Worm (Caenorhabditis elegans): ENCODE measurements around the gene fdgt-2.
A peak's percentile ranks its signal among the peaks of the same experiment; 100 is the strongest.
"Not testable (repeated sequence)": the region's sequence is repeated elsewhere in the genome, so short reads cannot be mapped to it uniquely, and the experiment has no call there.

The fdgt-2 gene

ce11 chrII:8409538-8409937 lies 7.9 kb upstream of the fdgt-2 start:
- TF ChIP-seq ztf-23 (GFP tag; IDR thresholded peaks at IDR 0.05) (no peak), ztf-29 (GFP tag; IDR thresholded peaks at IDR 0.05) (no peak), T22C8.4 (GFP tag; IDR thresholded peaks at IDR 0.05) (no peak), flt-1 (GFP tag; IDR thresholded peaks at IDR 0.05) (no peak), tab-1 (GFP tag; IDR thresholded peaks at IDR 0.05) (no peak), cog-1 (tag; optimal IDR thresholded peaks at IDR 0.05) (no peak), klf-2 (GFP tag; conservative IDR thresholded peaks at IDR 0.05) (no peak), ref-1 (GFP tag; conservative IDR thresholded peaks at IDR 0.05) (no peak), med-1 (GFP tag; optimal IDR thresholded peaks at IDR 0.05; ENCODE audit: insufficient read depth) (no peak)

- TF ChIP-seq flt-1 (GFP tag; IDR thresholded peaks at IDR 0.05) (no peak), T22C8.4 (GFP tag; IDR thresholded peaks at IDR 0.05) (no peak), med-1 (GFP tag; optimal IDR thresholded peaks at IDR 0.05; ENCODE audit: insufficient read depth) (no peak), tab-1 (GFP tag; IDR thresholded peaks at IDR 0.05) (no peak), ztf-29 (GFP tag; IDR thresholded peaks at IDR 0.05) (no peak), ztf-23 (GFP tag; IDR thresholded peaks at IDR 0.05) (no peak), klf-2 (GFP tag; conservative IDR thresholded peaks at IDR 0.05) (no peak), cog-1 (tag; optimal IDR thresholded peaks at IDR 0.05) (no peak), ref-1 (GFP tag; conservative IDR thresholded peaks at IDR 0.05) (no peak)
These were observed 6.4 kb upstream of the fdgt-2 start for ce11 chrII:8411002-8411401.

- no peak for TF ChIP-seq flt-1 (GFP tag; IDR thresholded peaks at IDR 0.05)
- TF ChIP-seq tab-1 (GFP tag; IDR thresholded peaks at IDR 0.05), result no peak
- no peak for TF ChIP-seq klf-2 (GFP tag; conservative IDR thresholded peaks at IDR 0.05)
- TF ChIP-seq ztf-23 (GFP tag; IDR thresholded peaks at IDR 0.05), result no peak
- no peak for TF ChIP-seq ref-1 (GFP tag; conservative IDR thresholded peaks at IDR 0.05)
- no peak for TF ChIP-seq med-1 (GFP tag; optimal IDR thresholded peaks at IDR 0.05; ENCODE audit: insufficient read depth)
- TF ChIP-seq T22C8.4 (GFP tag; IDR thresholded peaks at IDR 0.05), result no peak
- TF ChIP-seq cog-1 (tag; optimal IDR thresholded peaks at IDR 0.05), result no peak
- no peak for TF ChIP-seq ztf-29 (GFP tag; IDR thresholded peaks at IDR 0.05)
These were observed 5.2 kb upstream of the fdgt-2 start, which contains the start of gene efl-3 for ce11 chrII:8412061-8412721. Gene efl-3, plus strand, starts transcription at chrII:8412671.

DNA sequence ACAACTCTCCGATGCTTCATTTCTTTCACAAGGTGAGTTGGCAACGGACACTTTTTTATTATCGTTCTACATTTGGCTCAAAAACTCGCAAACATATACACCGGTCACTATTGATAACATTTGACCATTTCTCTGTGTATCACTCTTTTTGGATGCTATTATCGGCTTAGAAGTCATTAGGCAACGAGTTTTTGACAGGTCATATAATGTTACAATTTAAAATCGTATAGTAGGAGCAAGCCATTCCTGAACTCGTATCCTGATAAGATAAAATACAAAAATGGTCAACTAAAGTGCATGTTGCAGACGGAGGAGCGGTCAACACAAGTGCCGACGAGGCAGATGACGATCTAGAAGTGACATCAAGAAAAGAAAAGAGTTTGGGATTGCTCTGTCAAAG lies 4.5 kb upstream of the fdgt-2 start:
- TF ChIP-seq T22C8.4 (GFP tag; IDR thresholded peaks at IDR 0.05) (no peak), cog-1 (tag; optimal IDR thresholded peaks at IDR 0.05) (no peak), klf-2 (GFP tag; conservative IDR thresholded peaks at IDR 0.05) (no peak), ref-1 (GFP tag; conservative IDR thresholded peaks at IDR 0.05) (no peak), flt-1 (GFP tag; IDR thresholded peaks at IDR 0.05) (no peak), tab-1 (GFP tag; IDR thresholded peaks at IDR 0.05) (no peak), med-1 (GFP tag; optimal IDR thresholded peaks at IDR 0.05; ENCODE audit: insufficient read depth) (no peak)

ce11 chrII:8415035-8415434 lies 2.4 kb upstream of the fdgt-2 start:
- TF ChIP-seq flt-1 (GFP tag; IDR thresholded peaks at IDR 0.05), result no peak
- no peak for TF ChIP-seq ztf-29 (GFP tag; IDR thresholded peaks at IDR 0.05)
- TF ChIP-seq ref-1 (GFP tag; conservative IDR thresholded peaks at IDR 0.05), result no peak

ce11 chrII:8415462-8416037 lies 1.9 kb upstream of the fdgt-2 start:
- TF ChIP-seq ztf-23 (GFP tag; IDR thresholded peaks at IDR 0.05), result no peak
- TF ChIP-seq flt-1 (GFP tag; IDR thresholded peaks at IDR 0.05), result 0 out of 2 replicates have a peak, but pooled peaks have one; percentile 49
- TF ChIP-seq ztf-29 (GFP tag; IDR thresholded peaks at IDR 0.05), result peak; percentile 54; the same call in 1 of the 2 replicates
- no peak for TF ChIP-seq cog-1 (tag; optimal IDR thresholded peaks at IDR 0.05)
- TF ChIP-seq T22C8.4 (GFP tag; IDR thresholded peaks at IDR 0.05), result no peak

DNA sequence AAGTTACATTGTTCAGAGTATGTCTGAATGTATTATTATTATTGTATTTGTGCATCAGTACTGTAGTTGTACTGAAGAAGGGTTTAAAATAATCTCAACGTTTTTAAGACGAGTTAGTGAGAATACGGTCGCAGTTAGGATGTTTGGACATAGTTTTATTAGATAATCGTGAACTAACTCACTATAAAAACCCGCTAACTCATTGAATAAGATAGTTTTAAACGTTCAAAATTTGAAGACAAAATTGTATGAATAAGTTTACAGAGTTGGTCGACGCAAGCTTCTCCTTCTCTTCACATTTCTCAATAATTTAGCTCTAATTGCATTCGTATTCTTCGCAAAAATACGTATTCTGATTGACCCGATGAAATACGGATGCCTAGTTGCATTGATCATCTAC lies 1.6 kb downstream of the fdgt-2 start:
- TF ChIP-seq klf-2 (GFP tag; conservative IDR thresholded peaks at IDR 0.05) (no peak), ref-1 (GFP tag; conservative IDR thresholded peaks at IDR 0.05) (no peak), tab-1 (GFP tag; IDR thresholded peaks at IDR 0.05) (no peak), ztf-23 (GFP tag; IDR thresholded peaks at IDR 0.05) (no peak), med-1 (GFP tag; optimal IDR thresholded peaks at IDR 0.05; ENCODE audit: insufficient read depth) (no peak), ztf-29 (GFP tag; IDR thresholded peaks at IDR 0.05) (no peak), flt-1 (GFP tag; IDR thresholded peaks at IDR 0.05) (no peak), T22C8.4 (GFP tag; IDR thresholded peaks at IDR 0.05) (no peak), cog-1 (tag; optimal IDR thresholded peaks at IDR 0.05) (no peak)

DNA sequence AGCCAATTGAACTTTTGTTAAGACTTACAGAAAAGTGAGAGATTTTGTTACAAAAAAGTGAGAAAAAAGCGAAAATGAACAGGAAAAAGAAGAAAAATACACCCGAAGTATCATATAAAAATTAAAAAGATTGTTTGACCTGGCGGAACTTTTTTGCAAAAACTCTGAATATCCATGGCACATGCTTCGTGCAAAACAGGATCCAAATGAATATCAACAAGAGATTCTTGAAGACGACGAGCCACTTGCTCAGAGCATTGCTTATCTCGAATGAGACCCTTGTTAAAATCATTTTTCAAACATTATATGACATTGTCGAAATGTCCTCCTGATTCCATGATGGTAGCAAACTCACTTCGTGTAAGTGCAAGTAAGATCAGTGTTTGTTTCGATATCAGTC lies 2.4 kb downstream of the fdgt-2 start, which contains the start of gene F14E5.8:
F14E5.8 (plus strand) TSS at position 301 of the 400 bp plus-strand sequence.
- not testable (repeated sequence) for TF ChIP-seq flt-1 (GFP tag; IDR thresholded peaks at IDR 0.05); ref-1 (GFP tag; conservative IDR thresholded peaks at IDR 0.05); ztf-23 (GFP tag; IDR thresholded peaks at IDR 0.05)

DNA sequence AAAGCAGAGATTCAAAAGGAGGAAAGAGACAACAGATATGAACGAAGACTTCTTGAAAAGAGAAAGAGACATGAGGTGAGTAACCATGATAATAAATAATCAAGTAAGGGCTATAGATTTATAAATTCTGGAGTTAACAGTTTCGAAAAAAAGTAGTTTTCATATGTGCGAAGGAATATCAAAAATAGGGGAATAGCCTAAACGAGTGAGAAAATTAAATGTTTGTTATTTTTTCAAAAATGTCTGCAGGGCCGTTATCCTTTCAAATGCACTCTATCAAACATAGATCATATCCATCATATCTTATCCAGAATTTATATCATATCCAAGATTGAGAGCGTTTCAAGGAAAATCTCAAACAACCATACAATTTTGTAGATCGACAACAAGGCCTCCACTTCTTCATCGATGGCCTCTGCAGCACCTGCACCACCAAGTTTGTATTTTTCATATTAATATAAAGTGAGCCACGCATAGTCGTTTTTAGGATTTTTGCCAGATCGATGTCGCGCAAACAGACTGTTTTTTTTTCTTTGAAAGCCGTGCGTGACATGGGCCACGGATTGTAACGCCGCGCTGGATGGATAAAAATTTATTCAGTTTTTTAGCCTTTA lies 3.5 kb downstream of the fdgt-2 start:
- TF ChIP-seq klf-2 (GFP tag; conservative IDR thresholded peaks at IDR 0.05) (no peak), flt-1 (GFP tag; IDR thresholded peaks at IDR 0.05) (no peak), cog-1 (tag; optimal IDR thresholded peaks at IDR 0.05) (no peak), ref-1 (GFP tag; conservative IDR thresholded peaks at IDR 0.05) (no peak)

DNA sequence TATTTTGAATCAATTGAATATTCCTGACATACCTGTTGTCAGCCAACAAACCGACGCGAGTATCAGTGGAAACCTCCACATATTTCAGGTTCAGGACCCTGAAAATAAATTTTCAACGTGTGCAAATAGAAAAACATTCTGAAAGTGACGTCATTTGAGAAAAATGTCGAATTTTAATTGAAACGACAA lies 11.2 kb downstream of the fdgt-2 start, which contains the start of gene F14E5.2:
F14E5.2 (minus strand) TSS at position 101 of the 189 bp plus-strand sequence.
- TF ChIP-seq ztf-23 (GFP tag; IDR thresholded peaks at IDR 0.05) (no peak), klf-2 (GFP tag; conservative IDR thresholded peaks at IDR 0.05) (no peak), med-1 (GFP tag; optimal IDR thresholded peaks at IDR 0.05; ENCODE audit: insufficient read depth) (no peak), flt-1 (GFP tag; IDR thresholded peaks at IDR 0.05) (no peak), ref-1 (GFP tag; conservative IDR thresholded peaks at IDR 0.05) (no peak), cog-1 (tag; optimal IDR thresholded peaks at IDR 0.05) (no peak), tab-1 (GFP tag; IDR thresholded peaks at IDR 0.05) (no peak), T22C8.4 (GFP tag; IDR thresholded peaks at IDR 0.05) (no peak), ztf-29 (GFP tag; IDR thresholded peaks at IDR 0.05) (no peak)
